Fruit fly (Drosophila melanogaster) whole organism, embryonic: Measurements from ENCODE around the gene CG42393.

ENCODE experiments used
- Ada2b ChIP-seq: fragments of 200-800 bp; sonication (Bioruptor generic); IDR thresholded peaks from 2 replicates; pipeline ENCODE4 v1.3.6; 2022; ENCODE audit warnings: missing biosample characterization, missing genetic modification characterization
- Bgb ChIP-seq: fragments of 200-800 bp; sonication (Bioruptor generic); IDR thresholded peaks from 2 replicates; pipeline ENCODE4 v1.3.6; 2022; ENCODE audit warnings: missing biosample characterization, missing genetic modification characterization; ENCODE audit not compliant: partially characterized antibody
- CG10274 ChIP-seq: fragments of 200-800 bp; sonication (Bioruptor generic); optimal IDR thresholded peaks from 3 replicates; lab custom pipeline; 2017; ENCODE audit warnings: missing biosample characterization, mild to moderate bottlenecking, missing genetic modification characterization
- CG11247 ChIP-seq: fragments of 200-800 bp; sonication (Bioruptor generic); IDR thresholded peaks from 2 replicates; pipeline ENCODE4 v1.3.6; 2022; ENCODE audit warnings: missing biosample characterization, missing genetic modification characterization
- CG12104 ChIP-seq: fragments of 200-800 bp; sonication (Bioruptor generic); optimal IDR thresholded peaks from 3 replicates; lab custom pipeline; 2016; ENCODE audit warnings: missing biosample characterization, missing genetic modification characterization
- CG12219 ChIP-seq: fragments of 200-800 bp; sonication (Bioruptor generic); optimal IDR thresholded peaks from 3 replicates; lab custom pipeline; 2018; ENCODE audit warnings: missing biosample characterization, mild to moderate bottlenecking, missing genetic modification characterization
- CG12744 ChIP-seq: fragments of 200-800 bp; sonication (Bioruptor generic); optimal IDR thresholded peaks from 2 replicates; lab custom pipeline; 2016; ENCODE audit warnings: missing biosample characterization, missing genetic modification characterization
- CG13287 ChIP-seq: fragments of 200-800 bp; sonication (Bioruptor generic); IDR thresholded peaks from 2 replicates; pipeline ENCODE4 v1.3.6; 2022; ENCODE audit warnings: missing biosample characterization, missing genetic modification characterization; ENCODE audit not compliant: partially characterized antibody
- CG14050 ChIP-seq: fragments of 200-800 bp; sonication (Bioruptor generic); IDR thresholded peaks from 3 replicates; pipeline ENCODE4 v1.3.6; 2022; ENCODE audit warnings: missing biosample characterization, missing genetic modification characterization
- CG14860 ChIP-seq: fragments of 200-800 bp; sonication (Bioruptor generic); IDR thresholded peaks from 3 replicates; pipeline ENCODE4 v1.3.6; 2022; ENCODE audit warnings: missing biosample characterization, missing genetic modification characterization; ENCODE audit not compliant: partially characterized antibody
- CG1529 ChIP-seq: fragments of 200-800 bp; sonication (Bioruptor generic); optimal IDR thresholded peaks from 3 replicates; lab custom pipeline; 2018; ENCODE audit warnings: missing biosample characterization, missing genetic modification characterization
- CG17361 ChIP-seq: fragments of 200-800 bp; sonication (Bioruptor generic); IDR thresholded peaks from 3 replicates; pipeline ENCODE4 v1.3.6; 2022; ENCODE audit warnings: missing biosample characterization, missing genetic modification characterization
- CG18011 ChIP-seq: fragments of 200-800 bp; sonication (Bioruptor generic); optimal IDR thresholded peaks from 2 replicates; lab custom pipeline; 2017; ENCODE audit warnings: missing biosample characterization, missing genetic modification characterization, mild to moderate bottlenecking, moderate library complexity, missing genotype
- CG18262 ChIP-seq: fragments of 200-800 bp; optimal IDR thresholded peaks from 3 replicates; lab custom pipeline; 2019; ENCODE audit warnings: missing biosample characterization, mild to moderate bottlenecking, missing genetic modification characterization, moderate library complexity
- CG18619 ChIP-seq: fragments of 200-800 bp; sonication (Bioruptor generic); optimal IDR thresholded peaks from 3 replicates; lab custom pipeline; 2017; ENCODE audit warnings: missing biosample characterization, mild to moderate bottlenecking, missing genetic modification characterization
- CG2712 ChIP-seq: fragments of 200-800 bp; optimal IDR thresholded peaks from 3 replicates; lab custom pipeline; 2019; ENCODE audit warnings: missing biosample characterization, mild to moderate bottlenecking, missing genetic modification characterization, moderate library complexity
- CG3163 ChIP-seq: fragments of 200-800 bp; sonication (Bioruptor generic); optimal IDR thresholded peaks from 3 replicates; lab custom pipeline; 2016; ENCODE audit warnings: missing biosample characterization, missing genetic modification characterization
- CG3995 ChIP-seq: fragments of 200-800 bp; sonication (Bioruptor generic); optimal IDR thresholded peaks from 3 replicates; lab custom pipeline; 2016; ENCODE audit warnings: missing biosample characterization, missing genetic modification characterization
- CG5180 ChIP-seq: fragments of 200-800 bp; sonication (Bioruptor generic); optimal IDR thresholded peaks from 3 replicates; lab custom pipeline; 2017; ENCODE audit warnings: missing biosample characterization, missing genetic modification characterization, mild to moderate bottlenecking, moderate library complexity, missing genetic modification reagents
- CG6765 ChIP-seq: fragments of 200-800 bp; sonication (Bioruptor generic); optimal IDR thresholded peaks from 3 replicates; lab custom pipeline; 2017; ENCODE audit warnings: missing biosample characterization, mild to moderate bottlenecking, missing genetic modification characterization
- CG6813 ChIP-seq: fragments of 200-800 bp; sonication (Bioruptor generic); optimal IDR thresholded peaks from 2 replicates; lab custom pipeline; 2017; ENCODE audit warnings: missing biosample characterization, missing genetic modification characterization, mild to moderate bottlenecking, moderate library complexity, missing genetic modification reagents
- CG7839 ChIP-seq: fragments of 200-800 bp; sonication (Bioruptor generic); optimal IDR thresholded peaks from 3 replicates; lab custom pipeline; 2018; ENCODE audit warnings: missing biosample characterization, mild to moderate bottlenecking, missing genetic modification characterization, moderate library complexity
- CG7987 ChIP-seq: fragments of 200-800 bp; sonication (Bioruptor generic); optimal IDR thresholded peaks from 2 replicates; lab custom pipeline; 2018; ENCODE audit warnings: missing biosample characterization, mild to moderate bottlenecking, missing genetic modification characterization, moderate library complexity
- CG9437 ChIP-seq: fragments of 200-800 bp; sonication (Bioruptor generic); optimal IDR thresholded peaks from 2 replicates; lab custom pipeline; 2018; ENCODE audit warnings: missing biosample characterization, mild to moderate bottlenecking, missing genetic modification characterization
- CG9876 ChIP-seq: fragments of 200-800 bp; sonication (Bioruptor generic); optimal IDR thresholded peaks from 2 replicates; lab custom pipeline; 2016; ENCODE audit warnings: missing biosample characterization, missing genetic modification characterization
- D19A ChIP-seq: fragments of 200-800 bp; optimal IDR thresholded peaks from 3 replicates; lab custom pipeline; 2019; ENCODE audit warnings: missing biosample characterization, mild to moderate bottlenecking, missing genetic modification characterization, moderate library complexity
- Dip3 ChIP-seq: fragments of 200-800 bp; sonication (Bioruptor generic); optimal IDR thresholded peaks from 3 replicates; lab custom pipeline; 2016; ENCODE audit warnings: missing biosample characterization, missing genetic modification characterization
- HLHmδ ChIP-seq: fragments of 200-800 bp; sonication (Bioruptor generic); optimal IDR thresholded peaks from 2 replicates; lab custom pipeline; 2018; ENCODE audit warnings: missing biosample characterization, mild to moderate bottlenecking, missing genetic modification characterization, moderate library complexity
- Hmr ChIP-seq: fragments of 200-800 bp; sonication (Bioruptor generic); optimal IDR thresholded peaks from 3 replicates; lab custom pipeline; 2017; ENCODE audit warnings: mild to moderate bottlenecking, missing biosample characterization, missing genetic modification reagents, missing genetic modification characterization
- Hmx ChIP-seq: fragments of 200-800 bp; sonication (Bioruptor generic); optimal IDR thresholded peaks from 2 replicates; lab custom pipeline; 2016; ENCODE audit warnings: missing biosample characterization, missing genetic modification characterization
- Lpt ChIP-seq: fragments of >200 bp; optimal IDR thresholded peaks from 2 replicates; lab custom pipeline; 2018; ENCODE audit warnings: missing biosample characterization, missing genetic modification characterization
- NFAT ChIP-seq: fragments of 200-800 bp; sonication (Bioruptor generic); IDR thresholded peaks from 2 replicates; pipeline ENCODE4 v1.3.6; 2022; ENCODE audit warnings: missing biosample characterization, missing genetic modification characterization
- Oaz ChIP-seq: fragments of 200-800 bp; sonication (Bioruptor generic); IDR thresholded peaks from 2 replicates; pipeline ENCODE4 v1.3.6; 2022; ENCODE audit warnings: missing biosample characterization, missing genetic modification characterization
- Sry-β ChIP-seq: fragments of 200-800 bp; sonication (Bioruptor generic); optimal IDR thresholded peaks from 2 replicates; lab custom pipeline; 2018; ENCODE audit warnings: missing biosample characterization, mild to moderate bottlenecking, missing genetic modification characterization, moderate library complexity
- Stat92E ChIP-seq, 3 experiments: fragments of >200 bp in 2 of 3; fragments of 200-800 bp in 1 of 3; sonication (Bioruptor generic) in 1 of 3; optimal IDR thresholded peaks; 2 replicates each; lab custom pipeline; 2017 to 2019; ENCODE audit warnings: missing biosample characterization in 3 of 3, missing genetic modification characterization in 3 of 3, mild to moderate bottlenecking in 1 of 3, moderate library complexity in 1 of 3
- al ChIP-seq: fragments of 200-800 bp; sonication (Bioruptor generic); IDR thresholded peaks from 2 replicates; pipeline ENCODE4 v1.3.6; 2022; ENCODE audit warnings: missing biosample characterization, missing genetic modification characterization
- cad ChIP-seq: fragments of >200 bp; optimal IDR thresholded peaks from 2 replicates; lab custom pipeline; 2017; ENCODE audit warnings: missing biosample characterization, missing genetic modification characterization
- cas ChIP-seq: fragments of 200-800 bp; sonication (Bioruptor generic); IDR thresholded peaks from 2 replicates; pipeline ENCODE4 v1.3.6; 2022; ENCODE audit warnings: missing biosample characterization, missing genetic modification characterization
- croc ChIP-seq: fragments of 200-800 bp; sonication (Bioruptor generic); conservative IDR thresholded peaks from 3 replicates; pipeline ENCODE4 v1.3.6; 2022; ENCODE audit warnings: missing biosample characterization, missing genetic modification characterization
- danr ChIP-seq: fragments of 200-800 bp; sonication (Bioruptor generic); IDR thresholded peaks from 2 replicates; pipeline ENCODE4 v1.3.6; 2022; ENCODE audit warnings: missing biosample characterization, missing genetic modification characterization
- grn ChIP-seq: fragments of 200-800 bp; sonication (Bioruptor generic); optimal IDR thresholded peaks from 3 replicates; lab custom pipeline; 2017; ENCODE audit warnings: missing biosample characterization, missing genetic modification characterization
- mirr ChIP-seq: fragments of 200-800 bp; sonication (Bioruptor generic); optimal IDR thresholded peaks from 3 replicates; lab custom pipeline; 2018; ENCODE audit warnings: missing biosample characterization, mild to moderate bottlenecking, missing genetic modification characterization
- pfk ChIP-seq: fragments of 200-800 bp; sonication (Bioruptor generic); optimal IDR thresholded peaks from 2 replicates; lab custom pipeline; 2018; ENCODE audit warnings: missing biosample characterization, mild to moderate bottlenecking, missing genetic modification characterization, moderate library complexity
- pzg ChIP-seq: fragments of 200-800 bp; sonication (Bioruptor generic); optimal IDR thresholded peaks from 3 replicates; lab custom pipeline; 2018; ENCODE audit warnings: missing biosample characterization, mild to moderate bottlenecking, missing genetic modification characterization, moderate library complexity
- ro ChIP-seq: fragments of 200-800 bp; sonication (Bioruptor generic); IDR thresholded peaks from 2 replicates; pipeline ENCODE4 v1.3.6; 2022; ENCODE audit warnings: missing biosample characterization, missing genetic modification characterization
- sens-2 ChIP-seq: fragments of 200-800 bp; sonication (Bioruptor generic); IDR thresholded peaks from 2 replicates; pipeline ENCODE4 v1.3.6; 2022; ENCODE audit warnings: missing biosample characterization, missing genetic modification characterization
- sr ChIP-seq: fragments of 200-800 bp; sonication (Bioruptor generic); IDR thresholded peaks from 3 replicates; pipeline ENCODE4 v1.3.6; 2022; ENCODE audit warnings: missing biosample characterization, missing genetic modification characterization
- tap ChIP-seq: fragments of 200-800 bp; optimal IDR thresholded peaks from 3 replicates; lab custom pipeline; 2019; ENCODE audit warnings: missing biosample characterization, mild to moderate bottlenecking, missing genetic modification characterization, moderate library complexity
- unc-4 ChIP-seq: fragments of 200-800 bp; sonication (Bioruptor generic); IDR thresholded peaks from 2 replicates; pipeline ENCODE4 v1.3.6; 2022; ENCODE audit warnings: missing biosample characterization, missing genetic modification characterization; ENCODE audit not compliant: partially characterized antibody

The CG42393 gene

DNA sequence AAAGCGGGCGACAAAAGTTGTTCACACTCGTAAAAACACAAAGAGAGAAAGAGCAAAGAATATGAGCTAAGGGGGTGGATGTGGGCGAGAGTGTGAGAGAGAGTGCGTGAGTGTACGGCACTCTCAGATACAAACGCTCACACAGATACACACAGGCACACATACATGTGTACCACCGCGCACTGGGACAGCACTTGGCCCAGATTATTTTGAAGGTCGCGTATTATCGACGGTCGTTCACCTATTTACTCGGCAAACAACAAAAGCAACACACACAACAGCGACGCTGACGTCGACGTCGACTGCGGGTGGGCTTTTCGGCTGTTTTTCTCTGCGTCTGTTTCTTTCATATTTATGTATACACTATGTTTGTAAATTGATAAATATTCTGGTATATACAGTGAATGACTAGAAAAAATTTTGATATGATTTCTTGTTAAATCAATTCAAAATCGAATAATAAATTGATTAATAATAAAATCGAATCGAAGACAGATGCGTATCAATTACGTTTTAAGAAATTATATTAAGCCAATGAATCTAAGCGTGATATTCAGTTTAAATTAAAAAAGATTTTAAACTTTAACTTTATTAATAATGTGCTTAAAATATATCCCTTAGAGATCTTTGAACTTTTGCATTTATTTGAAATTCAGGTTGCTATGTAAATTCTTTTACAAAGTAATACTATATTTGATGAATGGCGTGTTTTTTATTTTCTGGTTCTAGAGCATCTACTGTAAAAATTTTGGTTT lies 12.8 kb upstream of the CG42393 start (continued):
- no peak for TF ChIP-seq CG14860 (GFP tag; lab: Robert Waterston, UW)
- TF ChIP-seq CG5180, result peak; percentile 64
- no peak for TF ChIP-seq Lpt (GFP tag; lab: Kevin White, UChicago)
- TF ChIP-seq cad (GFP tag; lab: Kevin White, UChicago), result no peak
- no peak; the same call in 1 of the 2 replicates for TF ChIP-seq CG11247
- TF ChIP-seq CG6765 (GFP tag; lab: Kevin White, UChicago), result peak; percentile 65
- TF ChIP-seq CG9437 (GFP tag; lab: Kevin White, UChicago), result peak; percentile 64
- TF ChIP-seq CG18619 (GFP tag; lab: Kevin White, UChicago), result peak; percentile 76
- TF ChIP-seq sr (GFP tag; lab: Robert Waterston, UW), result peak; percentile 85
- TF ChIP-seq CG1529 (GFP tag; lab: Kevin White, UChicago), result peak; percentile 65
- peak; percentile 92 for TF ChIP-seq CG7987 (GFP tag; lab: Kevin White, UChicago)
- peak; percentile 0 for TF ChIP-seq pzg
- TF ChIP-seq CG18011, result peak; percentile 31
- TF ChIP-seq Stat92E (GFP tag; optimal IDR thresholded peaks at IDR 0.05; lab: Kevin White, UChicago), result no peak
- peak; percentile 92 for TF ChIP-seq HLHmδ (GFP tag; lab: Kevin White, UChicago)
- TF ChIP-seq pfk (GFP tag; lab: Kevin White, UChicago), result peak; percentile 66
- peak; percentile 16 for TF ChIP-seq CG10274 (GFP tag; lab: Kevin White, UChicago)
- peak; percentile 30 for TF ChIP-seq CG12104 (GFP tag; lab: Kevin White, UChicago)
- TF ChIP-seq ro (GFP tag; lab: Robert Waterston, UW), result no peak
- peak; percentile 95 for TF ChIP-seq CG6813 (GFP tag; lab: Kevin White, UChicago)
- no peak; the same call in 1 of the 2 replicates for TF ChIP-seq Bgb (GFP tag; lab: Robert Waterston, UW)
- peak; percentile 69 for TF ChIP-seq CG3163
- no peak; the same call in 1 of the 2 replicates for TF ChIP-seq danr (GFP tag; lab: Robert Waterston, UW)
- no peak for TF ChIP-seq Hmx (GFP tag; lab: Kevin White, UChicago)
- peak; percentile 53 for TF ChIP-seq tap (tag; lab: Kevin White, UChicago)
- TF ChIP-seq D19A (tag; lab: Kevin White, UChicago), result peak; percentile 87
- no peak for TF ChIP-seq al
- peak; percentile 29; the same call in 1 of the 3 replicates for TF ChIP-seq CG14050
- TF ChIP-seq CG12744 (GFP tag; lab: Kevin White, UChicago), result peak; percentile 51
- TF ChIP-seq CG17361 (GFP tag; lab: Robert Waterston, UW), result peak; percentile 78
- no peak for TF ChIP-seq Oaz
- no peak for TF ChIP-seq sens-2 (GFP tag; lab: Robert Waterston, UW)
- TF ChIP-seq CG18262 (tag; lab: Kevin White, UChicago), result peak; percentile 58
- TF ChIP-seq cas, result no peak
- TF ChIP-seq CG13287 (GFP tag; lab: Robert Waterston, UW), result peak; percentile 60
- no peak for TF ChIP-seq Dip3 (GFP tag; lab: Kevin White, UChicago)
- no peak for TF ChIP-seq croc (GFP tag; lab: Robert Waterston, UW)
- TF ChIP-seq CG9876 (GFP tag; lab: Kevin White, UChicago), result peak; percentile 39
- peak; percentile 58 for TF ChIP-seq Sry-β (GFP tag; lab: Kevin White, UChicago)
- peak; percentile 98 for TF ChIP-seq mirr (GFP tag; lab: Kevin White, UChicago)
- peak; percentile 54 for TF ChIP-seq CG2712 (tag; lab: Kevin White, UChicago)
- peak; percentile 65 for TF ChIP-seq CG7839 (tag; lab: Kevin White, UChicago)
- no peak for TF ChIP-seq CG3995 (GFP tag; lab: Kevin White, UChicago)
- TF ChIP-seq Ada2b, result peak; percentile 30; the same call in 1 of the 2 replicates
- peak; percentile 80 for TF ChIP-seq Hmr (GFP tag; lab: Kevin White, UChicago)
- TF ChIP-seq CG12219 (GFP tag; lab: Kevin White, UChicago), result peak; percentile 73
- no peak for TF ChIP-seq NFAT
- TF ChIP-seq grn, result peak; percentile 77
- TF ChIP-seq unc-4, result no peak
